Worm (Caenorhabditis elegans) whole organism, L1 larva: ENCODE measurements around the gene C27A2.12.

Experiments
- C16A3.4 ChIP-seq: fragments of 150-350 bp; optimal IDR thresholded peaks from 2 replicates; lab custom pipeline; 2014; ENCODE audit warnings: missing biosample characterization, missing genetic modification characterization
- C34B4.2 ChIP-seq: sonication (generic microtip); optimal IDR thresholded peaks from 2 replicates; lab custom pipeline; 2017; ENCODE audit warnings: mild to moderate bottlenecking, missing genetic modification characterization, missing compliant biosample characterization
- F16B12.6 ChIP-seq: fragments of 150-350 bp; optimal IDR thresholded peaks from 2 replicates; lab custom pipeline; 2014; ENCODE audit warnings: missing biosample characterization, missing genetic modification characterization
- aha-1 ChIP-seq: fragments of 150-350 bp; optimal IDR thresholded peaks from 2 replicates; lab custom pipeline; 2014; ENCODE audit warnings: missing biosample characterization, missing genetic modification characterization
- blmp-1 ChIP-seq: fragments of 150-350 bp; optimal IDR thresholded peaks from 2 replicates; lab custom pipeline; 2014; ENCODE audit warnings: missing biosample characterization, missing genetic modification characterization
- ceh-8 ChIP-seq: fragments of 200-800 bp; sonication (Bioruptor generic); optimal IDR thresholded peaks from 2 replicates; lab custom pipeline; 2018; ENCODE audit warnings: mild to moderate bottlenecking, missing genetic modification characterization, moderate library complexity, missing compliant biosample characterization
- ceh-82 ChIP-seq, 3 experiments: fragments of 150-350 bp in 1 of 3; sonication (generic microtip) in 2 of 3; optimal IDR thresholded peaks; 2 replicates each; lab custom pipeline; 2014 to 2017; ENCODE audit warnings: missing biosample characterization in 3 of 3, missing genetic modification characterization in 3 of 3
- ceh-88 ChIP-seq: fragments of 200-800 bp; sonication (Bioruptor generic); IDR thresholded peaks from 2 replicates; pipeline ENCODE4 v1.3.6; 2022; ENCODE audit warnings: missing genetic modification characterization, missing compliant biosample characterization
- ceh-90 ChIP-seq: sonication (generic microtip); optimal IDR thresholded peaks from 2 replicates; lab custom pipeline; 2016; ENCODE audit warnings: missing genetic modification characterization, missing compliant biosample characterization
- ces-1 ChIP-seq: fragments of 150-350 bp; optimal IDR thresholded peaks from 2 replicates; lab custom pipeline; 2014; ENCODE audit warnings: missing biosample characterization, missing genetic modification reagents, missing genetic modification characterization
- dpl-1 ChIP-seq, 3 experiments: fragments of 150-350 bp in 2 of 3; sonication (generic microtip) in 1 of 3; optimal IDR thresholded peaks; 2 replicates each; lab custom pipeline; 2014 to 2017; ENCODE audit warnings: missing biosample characterization in 3 of 3, missing genetic modification characterization in 3 of 3, missing genetic modification reagents in 3 of 3
- dsc-1 ChIP-seq: sonication (generic microtip); optimal IDR thresholded peaks from 2 replicates; lab custom pipeline; 2016; ENCODE audit warnings: mild to moderate bottlenecking, missing genetic modification characterization, missing compliant biosample characterization
- efl-1 ChIP-seq, 4 experiments: fragments of 150-350 bp; optimal IDR thresholded peaks in 3 of 4; peaks in 1 of 4; 1 replicate in 1 of 4; 2 replicates in 3 of 4; lab custom pipeline; 2014; ENCODE audit warnings: missing biosample characterization in 2 of 4, missing genetic modification characterization in 2 of 4, missing genetic modification reagents in 2 of 4
- efl-3 ChIP-seq: fragments of 200-800 bp; sonication (Bioruptor generic); optimal IDR thresholded peaks from 2 replicates; lab custom pipeline; 2018; ENCODE audit warnings: mild to moderate bottlenecking, missing genetic modification characterization, missing compliant biosample characterization
- egl-27 ChIP-seq, 2 experiments: fragments of 150-350 bp in 1 of 2; sonication (generic microtip); optimal IDR thresholded peaks; 3 replicates each; lab custom pipeline; 2017 to 2018; ENCODE audit warnings: missing biosample characterization in 2 of 2, missing genetic modification characterization in 2 of 2, missing genetic modification reagents in 2 of 2
- elt-2 ChIP-seq: sonication (generic microtip); optimal IDR thresholded peaks from 2 replicates; lab custom pipeline; 2016; ENCODE audit warnings: missing genetic modification characterization, mild to moderate bottlenecking, inconsistent platforms, missing compliant biosample characterization, missing genetic modification reagents
- elt-3 ChIP-seq, 6 experiments: fragments of 150-350 bp in 1 of 6; sonication (generic microtip); optimal IDR thresholded peaks; 2 replicates each; lab custom pipeline; 2017 to 2018; ENCODE audit warnings: missing biosample characterization in 6 of 6, missing genetic modification characterization in 6 of 6, inconsistent platforms in 1 of 6
- fkh-4 ChIP-seq: sonication (generic microtip); optimal IDR thresholded peaks from 2 replicates; lab custom pipeline; 2016; ENCODE audit warnings: missing compliant biosample characterization, missing genetic modification characterization, borderline replicate concordance
- fos-1 ChIP-seq: fragments of 150-350 bp; optimal IDR thresholded peaks from 2 replicates; lab custom pipeline; 2014; ENCODE audit warnings: missing biosample characterization, missing genetic modification characterization
- grh-1 ChIP-seq: fragments of 200-800 bp; sonication (Bioruptor generic); IDR thresholded peaks from 2 replicates; pipeline ENCODE4 v1.3.6; 2022; ENCODE audit warnings: missing genetic modification reagents, missing genetic modification characterization, missing compliant biosample characterization
- hlh-4 ChIP-seq: sonication (generic microtip); optimal IDR thresholded peaks from 2 replicates; lab custom pipeline; 2016; ENCODE audit warnings: mild to moderate bottlenecking, missing genetic modification characterization, missing compliant biosample characterization
- hpl-2 ChIP-seq: fragments of 150-350 bp; optimal IDR thresholded peaks from 2 replicates; lab custom pipeline; 2014; ENCODE audit warnings: missing biosample characterization, missing genetic modification reagents, missing genetic modification characterization
- irx-1 ChIP-seq: sonication (generic microtip); optimal IDR thresholded peaks from 2 replicates; lab custom pipeline; 2016; ENCODE audit warnings: missing genetic modification characterization, missing compliant biosample characterization
- jun-1 ChIP-seq: fragments of 150-350 bp; optimal IDR thresholded peaks from 2 replicates; lab custom pipeline; 2014; ENCODE audit warnings: missing biosample characterization, missing genetic modification reagents, missing genetic modification characterization
- lin-13 ChIP-seq: fragments of 150-350 bp; optimal IDR thresholded peaks from 2 replicates; lab custom pipeline; 2014; ENCODE audit warnings: missing biosample characterization, missing genetic modification reagents, missing genetic modification characterization
- lin-15B ChIP-seq: fragments of 150-350 bp; sonication (generic microtip); optimal IDR thresholded peaks from 3 replicates; lab custom pipeline; 2014; ENCODE audit warnings: missing biosample characterization, missing genetic modification characterization
- lin-35 ChIP-seq, 2 experiments: fragments of 150-350 bp; optimal IDR thresholded peaks; 2 replicates each; lab custom pipeline; 2014; ENCODE audit warnings: missing biosample characterization in 2 of 2, missing genetic modification characterization in 2 of 2, missing genetic modification reagents in 2 of 2
- lin-39 ChIP-seq: fragments of 150-350 bp; optimal IDR thresholded peaks from 2 replicates; lab custom pipeline; 2014; ENCODE audit warnings: missing biosample characterization, missing genetic modification reagents, missing genetic modification characterization
- lir-3 ChIP-seq: sonication (generic microtip); optimal IDR thresholded peaks from 2 replicates; lab custom pipeline; 2016; ENCODE audit warnings: mild to moderate bottlenecking, missing genetic modification characterization, moderate library complexity, missing compliant biosample characterization; ENCODE audit not compliant: poor library complexity
- lsy-2 ChIP-seq, 2 experiments: fragments of 150-350 bp; optimal IDR thresholded peaks; 2 replicates each; lab custom pipeline; 2014; ENCODE audit warnings: missing biosample characterization in 2 of 2, missing genetic modification characterization in 2 of 2
- mdl-1 ChIP-seq, 2 experiments: fragments of 150-350 bp; optimal IDR thresholded peaks; 2 replicates each; lab custom pipeline; 2014 to 2017; ENCODE audit warnings: missing biosample characterization in 2 of 2, missing genetic modification characterization in 2 of 2, inconsistent platforms in 1 of 2
- mep-1 ChIP-seq: fragments of 150-350 bp; optimal IDR thresholded peaks from 2 replicates; lab custom pipeline; 2014; ENCODE audit warnings: missing biosample characterization, missing genetic modification characterization
- nhr-12 ChIP-seq: sonication (generic microtip); optimal IDR thresholded peaks from 2 replicates; lab custom pipeline; 2017; ENCODE audit warnings: missing biosample characterization, missing genetic modification characterization
- nhr-237 ChIP-seq: fragments of 150-350 bp; optimal IDR thresholded peaks from 2 replicates; lab custom pipeline; 2014; ENCODE audit warnings: missing biosample characterization, missing genetic modification characterization
- nhr-47 ChIP-seq: sonication (generic microtip); optimal IDR thresholded peaks from 2 replicates; lab custom pipeline; 2016; ENCODE audit warnings: mild to moderate bottlenecking, missing genetic modification characterization, moderate library complexity, missing compliant biosample characterization
- nhr-71 ChIP-seq: sonication (generic microtip); optimal IDR thresholded peaks from 2 replicates; lab custom pipeline; 2016; ENCODE audit warnings: mild to moderate bottlenecking, missing genetic modification characterization, moderate library complexity, missing compliant biosample characterization
- pax-3 ChIP-seq: fragments of 200-800 bp; sonication (Bioruptor generic); optimal IDR thresholded peaks from 2 replicates; lab custom pipeline; 2018; ENCODE audit warnings: mild to moderate bottlenecking, missing genetic modification characterization, moderate library complexity, missing compliant biosample characterization
- rnt-1 ChIP-seq: sonication (generic microtip); optimal IDR thresholded peaks from 2 replicates; lab custom pipeline; 2016; ENCODE audit warnings: mild to moderate bottlenecking, missing genetic modification characterization, moderate library complexity, missing compliant biosample characterization
- sox-4 ChIP-seq: sonication (generic microtip); optimal IDR thresholded peaks from 2 replicates; lab custom pipeline; 2016; ENCODE audit warnings: missing genetic modification characterization, missing compliant biosample characterization
- sptf-1 ChIP-seq: fragments of 150-350 bp; optimal IDR thresholded peaks from 2 replicates; lab custom pipeline; 2014; ENCODE audit warnings: missing biosample characterization, missing genetic modification characterization
- swsn-7 ChIP-seq: sonication (generic microtip); optimal IDR thresholded peaks from 2 replicates; lab custom pipeline; 2016; ENCODE audit warnings: missing genetic modification characterization, missing compliant biosample characterization
- unc-98 ChIP-seq: fragments of 200-800 bp; sonication (Bioruptor generic); IDR thresholded peaks from 2 replicates; pipeline ENCODE4 v1.3.6; 2022; ENCODE audit warnings: missing genetic modification characterization, missing compliant biosample characterization
- vab-15 ChIP-seq: sonication (generic microtip); optimal IDR thresholded peaks from 2 replicates; lab custom pipeline; 2017; ENCODE audit warnings: missing genotype, mild to moderate bottlenecking, missing genetic modification characterization, missing compliant biosample characterization

C27A2.12 gene

ce11 chrII:5039912-5040311 lies 18.0 kb downstream of the C27A2.12 start, which contains the start of gene golg-2:
TSS of gene golg-2 (minus strand) at chrII:5040091.
- TF ChIP-seq F16B12.6 (tag; lab: Kevin White, UChicago) = peak; percentile 79
- peak in 1 of 3 experiments; percentile 42 for TF ChIP-seq dpl-1 (GFP tag; optimal IDR thresholded peaks at IDR 0.05; lab: Kevin White, UChicago)
- TF ChIP-seq ces-1 (GFP tag; lab: Kevin White, UChicago) = no peak
- peak; percentile 10 to 33 for TF ChIP-seq efl-1 (optimal IDR thresholded peaks at IDR 0.05; lab: Kevin White, UChicago)
- peak; percentile 38 to 84 for TF ChIP-seq efl-1 (GFP tag; optimal IDR thresholded peaks at IDR 0.05 in 1 of 2; lab: Kevin White, UChicago)
- peak; percentile 6 to 31 for TF ChIP-seq lsy-2 (tag; optimal IDR thresholded peaks at IDR 0.05; lab: Kevin White, UChicago)
- no peak for TF ChIP-seq nhr-237
- peak in 1 of 2 experiments; percentile 55 for TF ChIP-seq lin-35 (GFP tag; optimal IDR thresholded peaks at IDR 0.05; lab: Kevin White, UChicago)
- peak; percentile 20 for TF ChIP-seq blmp-1
- TF ChIP-seq mep-1 (tag; lab: Kevin White, UChicago) = peak; percentile 29

ce11 chrII:5036128-5036527 lies 21.8 kb downstream of the C27A2.12 start, which contains the start of gene lrr-1:
TSS of gene lrr-1 (minus strand) at chrII:5036439.
- TF ChIP-seq efl-1 (optimal IDR thresholded peaks at IDR 0.05; lab: Kevin White, UChicago) = no peak
- TF ChIP-seq efl-1 (GFP tag; optimal IDR thresholded peaks at IDR 0.05 in 1 of 2; lab: Kevin White, UChicago) = peak in 1 of 2 experiments; percentile 53
- no peak for TF ChIP-seq mep-1 (tag; lab: Kevin White, UChicago)

- TF ChIP-seq vab-15 (tag; lab: Kevin White, UChicago) (no peak), ceh-8 (GFP tag; lab: Kevin White, UChicago) (no peak), lir-3 (no peak), pax-3 (no peak), fos-1 (tag; lab: Kevin White, UChicago) (no peak), dpl-1 (GFP tag; optimal IDR thresholded peaks at IDR 0.05; lab: Kevin White, UChicago) (no peak), sox-4 (tag; lab: Kevin White, UChicago) (no peak), mdl-1 (tag; optimal IDR thresholded peaks at IDR 0.05; lab: Kevin White, UChicago) (no peak), C34B4.2 (tag; lab: Kevin White, UChicago) (no peak), hpl-2 (GFP tag; lab: Kevin White, UChicago) (no peak), rnt-1 (tag; lab: Kevin White, UChicago) (no peak)
- TF ChIP-seq, all 84 proteins: peak for 0
These were observed 24.0 kb downstream of the C27A2.12 start, which contains the start of gene F33G12.3 for ce11 chrII:5033935-5034334. TSS of gene F33G12.3 (minus strand) at chrII:5034035.

- peak; percentile 34 for TF ChIP-seq vab-15 (tag; lab: Kevin White, UChicago)
- TF ChIP-seq lin-35 (GFP tag; optimal IDR thresholded peaks at IDR 0.05; lab: Kevin White, UChicago) = peak; percentile 49 to 71
- TF ChIP-seq lin-15B (tag; lab: Kevin White, UChicago) = no peak
- peak; percentile 30 for TF ChIP-seq lir-3
- peak; percentile 55 for TF ChIP-seq fos-1 (tag; lab: Kevin White, UChicago)
- TF ChIP-seq efl-3 (GFP tag; lab: Kevin White, UChicago) = no peak
- no peak for TF ChIP-seq jun-1
- no peak for TF ChIP-seq hpl-2 (GFP tag; lab: Kevin White, UChicago)
- no peak for TF ChIP-seq aha-1 (tag; lab: Kevin White, UChicago)
- TF ChIP-seq nhr-12 = no peak
- peak; percentile 60 for TF ChIP-seq swsn-7 (tag; lab: Kevin White, UChicago)
- TF ChIP-seq egl-27 (tag; optimal IDR thresholded peaks at IDR 0.05; lab: Kevin White, UChicago) = no peak
- TF ChIP-seq lin-13 = peak; percentile 23
- peak; percentile 60 for TF ChIP-seq elt-2
- no peak for TF ChIP-seq ceh-88
- peak; percentile 66 for TF ChIP-seq dsc-1 (tag; lab: Kevin White, UChicago)
- TF ChIP-seq mep-1 (tag; lab: Kevin White, UChicago) = no peak
- peak; percentile 41 for TF ChIP-seq C16A3.4
- no peak for TF ChIP-seq lin-39 (tag; lab: Kevin White, UChicago)
- peak; percentile 74 for TF ChIP-seq nhr-47 (tag; lab: Kevin White, UChicago)
- TF ChIP-seq fkh-4 (tag; lab: Kevin White, UChicago) = no peak
- TF ChIP-seq ceh-82 (tag; optimal IDR thresholded peaks at IDR 0.05; lab: Kevin White, UChicago) = peak in 1 of 3 experiments; percentile 56
- TF ChIP-seq nhr-71 (tag; lab: Kevin White, UChicago) = peak; percentile 71
- no peak for TF ChIP-seq grh-1 (GFP tag; lab: Robert Waterston, UW)
- TF ChIP-seq elt-3 (tag; optimal IDR thresholded peaks at IDR 0.05; lab: Kevin White, UChicago) = peak in 2 of 6 experiments; percentile 19 to 65
- peak in 1 of 2 experiments; percentile 58 for TF ChIP-seq mdl-1 (tag; optimal IDR thresholded peaks at IDR 0.05; lab: Kevin White, UChicago)
- TF ChIP-seq irx-1 (tag; lab: Kevin White, UChicago) = peak; percentile 24
- no peak for TF ChIP-seq ceh-90 (tag; lab: Kevin White, UChicago)
- no peak for TF ChIP-seq nhr-237
- no peak for TF ChIP-seq sptf-1 (tag; lab: Kevin White, UChicago)
- no peak for TF ChIP-seq hlh-4 (tag; lab: Kevin White, UChicago)
- no peak for TF ChIP-seq blmp-1
- peak; percentile 50 to 73 for TF ChIP-seq lsy-2 (tag; optimal IDR thresholded peaks at IDR 0.05; lab: Kevin White, UChicago)
- no peak for TF ChIP-seq unc-98
These were observed 25.3 kb downstream of the C27A2.12 start for ce11 chrII:5032669-5033068.
